Worm (Caenorhabditis elegans) whole organism, young adult: Measurements from ENCODE around the gene H40L08.3.

Source experiments
- F49E8.2 ChIP-seq: sonication (generic microtip); optimal IDR thresholded peaks from 3 replicates; lab custom pipeline; 2017; ENCODE audit warnings: missing genetic modification characterization, mild to moderate bottlenecking, missing compliant biosample characterization, antibody characterized with exemption, moderate library complexity; ENCODE audit not compliant: insufficient read depth
- ama-1 ChIP-seq, 3 experiments: fragments of 150-350 bp in 1 of 3; sonication (generic microtip) in 2 of 3; optimal IDR thresholded peaks; 2 replicates each; lab custom pipeline; 2014 to 2018; ENCODE audit warnings: missing biosample characterization in 2 of 3, missing genetic modification characterization in 2 of 3, missing genetic modification reagents in 2 of 3
- ceh-91 ChIP-seq: fragments of 200-800 bp; sonication (Bioruptor generic); IDR thresholded peaks from 2 replicates; pipeline ENCODE4 v1.3.6; 2022; ENCODE audit warnings: missing genetic modification reagents, missing genetic modification characterization, missing compliant biosample characterization
- dpl-1 ChIP-seq: fragments of 150-350 bp; optimal IDR thresholded peaks from 2 replicates; lab custom pipeline; 2014; ENCODE audit warnings: missing biosample characterization, missing genetic modification reagents, missing genetic modification characterization
- efl-1 ChIP-seq: fragments of 150-350 bp; optimal IDR thresholded peaks from 2 replicates; lab custom pipeline; 2014; ENCODE audit warnings: missing biosample characterization, missing genetic modification reagents, missing genetic modification characterization
- egl-44 ChIP-seq: fragments of 200-800 bp; sonication (Bioruptor generic); IDR thresholded peaks from 2 replicates; pipeline ENCODE4 v1.3.6; 2022; ENCODE audit warnings: missing genetic modification reagents, missing genetic modification characterization, missing compliant biosample characterization
- lin-54 ChIP-seq: fragments of 200-800 bp; sonication (Bioruptor generic); optimal IDR thresholded peaks from 2 replicates; lab custom pipeline; 2018; ENCODE audit warnings: mild to moderate bottlenecking, missing genetic modification characterization, missing compliant biosample characterization
- lsl-1 ChIP-seq: fragments of 200-800 bp; sonication (Bioruptor generic); optimal IDR thresholded peaks from 2 replicates; lab custom pipeline; 2018; ENCODE audit warnings: mild to moderate bottlenecking, missing genetic modification characterization, moderate library complexity, missing compliant biosample characterization
- lsy-27 ChIP-seq: sonication (generic microtip); optimal IDR thresholded peaks from 2 replicates; lab custom pipeline; 2017; ENCODE audit warnings: missing genetic modification characterization, mild to moderate bottlenecking, missing compliant biosample characterization, antibody characterized with exemption, missing genotype, borderline replicate concordance; ENCODE audit not compliant: insufficient read depth
- pha-4 ChIP-seq: fragments of 150-350 bp; sonication (generic microtip); optimal IDR thresholded peaks from 2 replicates; lab custom pipeline; 2014; ENCODE audit warnings: missing biosample characterization, missing genetic modification reagents, missing genetic modification characterization
- unc-130 ChIP-seq: sonication (generic microtip); optimal IDR thresholded peaks from 2 replicates; lab custom pipeline; 2016; ENCODE audit warnings: missing genetic modification reagents, missing genetic modification characterization, missing compliant biosample characterization
- ztf-22 ChIP-seq: fragments of 200-800 bp; sonication (Bioruptor generic); optimal IDR thresholded peaks from 2 replicates; lab custom pipeline; 2018; ENCODE audit warnings: mild to moderate bottlenecking, missing genetic modification characterization, moderate library complexity, missing compliant biosample characterization
- ztf-3 ChIP-seq: fragments of 200-800 bp; sonication (Bioruptor generic); optimal IDR thresholded peaks from 2 replicates; lab custom pipeline; 2018; ENCODE audit warnings: mild to moderate bottlenecking, missing genetic modification characterization, missing compliant biosample characterization

- no peak for TF ChIP-seq efl-1 (GFP tag; lab: Kevin White, UChicago)
- no peak for TF ChIP-seq dpl-1
- TF ChIP-seq ama-1 (optimal IDR thresholded peaks at IDR 0.05; lab: Kevin White, UChicago): no peak
- no peak for TF ChIP-seq ama-1 (GFP tag; optimal IDR thresholded peaks at IDR 0.05; lab: Kevin White, UChicago)
- TF ChIP-seq ztf-3 (GFP tag; lab: Kevin White, UChicago): no peak
- no peak for TF ChIP-seq F49E8.2
- no peak for TF ChIP-seq lsl-1 (GFP tag; lab: Kevin White, UChicago)
- no peak for TF ChIP-seq unc-130 (GFP tag; lab: Kevin White, UChicago)
- TF ChIP-seq ceh-91 (GFP tag; lab: Robert Waterston, UW): no peak
- no peak for TF ChIP-seq lsy-27 (tag; lab: Kevin White, UChicago)
- TF ChIP-seq ztf-22 (GFP tag; lab: Kevin White, UChicago): no peak
- TF ChIP-seq egl-44 (GFP tag; lab: Robert Waterston, UW): no peak
- TF ChIP-seq lin-54: no peak
- no peak for TF ChIP-seq pha-4
These were observed 36.3 kb upstream of the H40L08.3 start for ce11 chrX:15112172-15112571.
